Worm (Caenorhabditis elegans): ENCODE measurements around the gene F38H4.5.

ce11 chrIV:11838657-11839056 is 13.3 kb upstream of the F38H4.5 start, which contains the start of gene fbxb-3:
- TF ChIP-seq jun-1 (tag; optimal IDR thresholded peaks at IDR 0.05) (no peak), efl-1 (optimal IDR thresholded peaks at IDR 0.05) (no peak), efl-1 (GFP tag; optimal IDR thresholded peaks at IDR 0.05 in 1 of 2) (no peak), nhr-84 (tag; optimal IDR thresholded peaks at IDR 0.05) (no peak), nhr-11 (tag; optimal IDR thresholded peaks at IDR 0.05) (no peak), fos-1 (tag; optimal IDR thresholded peaks at IDR 0.05) (no peak)

All from whole organism, L1 larva.